Worm (Caenorhabditis elegans): ENCODE measurements around the gene F53F4.12.

F53F4.12 gene

DNA sequence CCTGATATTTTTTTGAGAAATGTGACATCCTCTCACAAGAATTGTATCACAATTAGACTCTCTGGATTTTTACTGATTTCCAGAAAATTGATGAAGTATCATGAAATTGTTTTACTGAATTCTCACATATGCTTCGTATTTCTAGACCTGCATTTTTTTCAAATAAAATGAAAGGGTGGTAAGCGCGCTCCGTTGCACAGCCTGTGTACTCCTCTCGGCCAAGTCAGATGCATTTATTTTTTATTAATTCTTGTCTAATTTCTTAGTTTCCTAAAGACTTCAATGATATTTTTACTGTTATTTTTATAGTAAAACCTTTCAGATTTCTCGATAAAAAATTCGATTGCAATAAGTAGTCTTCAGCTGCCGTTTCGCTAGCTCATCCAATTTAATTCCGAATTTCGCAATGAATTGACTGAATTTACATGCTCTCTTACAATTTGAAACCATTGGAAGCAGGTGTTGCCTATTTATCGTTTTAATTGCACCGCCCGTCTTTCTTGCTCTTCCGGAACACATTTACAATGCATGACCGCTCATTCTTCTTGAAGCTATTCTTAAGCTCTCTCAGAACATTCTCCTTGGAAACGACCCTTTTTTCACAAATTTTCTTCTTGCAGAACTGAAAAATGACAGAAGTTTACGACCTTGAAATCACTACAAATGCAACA, 34.2 kb upstream of the F53F4.12 start, which contains the start of gene tbcb-1:
TSS of gene tbcb-1 (plus strand) at position 621 of the 671 bp plus-strand sequence.
- no peak for TF ChIP-seq sox-4 (tag; optimal IDR thresholded peaks at IDR 0.05)
- no peak for TF ChIP-seq che-1 (tag; optimal IDR thresholded peaks at IDR 0.05)
- TF ChIP-seq K09A11.1 (tag; optimal IDR thresholded peaks at IDR 0.05; ENCODE audit: insufficient read depth) = no peak
- no peak for TF ChIP-seq ref-2 (tag; optimal IDR thresholded peaks at IDR 0.05)
- TF ChIP-seq eyg-1 (tag; optimal IDR thresholded peaks at IDR 0.05) = no peak
- no peak for TF ChIP-seq ahr-1 (tag; optimal IDR thresholded peaks at IDR 0.05)
- no peak for TF ChIP-seq mec-3 (tag; optimal IDR thresholded peaks at IDR 0.05; ENCODE audit: borderline replicate concordance)
- no peak for TF ChIP-seq hlh-15 (tag; optimal IDR thresholded peaks at IDR 0.05)
- TF ChIP-seq ceh-19 (GFP tag; optimal IDR thresholded peaks at IDR 0.05) = no peak
- TF ChIP-seq C38D4.7 (GFP tag; optimal IDR thresholded peaks at IDR 0.05) = no peak
- TF ChIP-seq unc-55 (GFP tag; optimal IDR thresholded peaks at IDR 0.05) = no peak
- TF ChIP-seq fkh-6 (tag; optimal IDR thresholded peaks at IDR 0.05) = no peak
- no peak for TF ChIP-seq madf-2 (tag; optimal IDR thresholded peaks at IDR 0.05)
- TF ChIP-seq ceh-14 (tag; optimal IDR thresholded peaks at IDR 0.05) = no peak
- no peak for TF ChIP-seq odd-2 (tag; optimal IDR thresholded peaks at IDR 0.05)
- TF ChIP-seq ceh-22 (tag; optimal IDR thresholded peaks at IDR 0.05) = no peak
- TF ChIP-seq rnt-1 (tag; optimal IDR thresholded peaks at IDR 0.05) = no peak
- no peak for TF ChIP-seq pqm-1 (tag; optimal IDR thresholded peaks at IDR 0.05)
- TF ChIP-seq fkh-10 (GFP tag; optimal IDR thresholded peaks at IDR 0.05) = no peak
- no peak for TF ChIP-seq pha-4 (tag; optimal IDR thresholded peaks at IDR 0.05)

DNA sequence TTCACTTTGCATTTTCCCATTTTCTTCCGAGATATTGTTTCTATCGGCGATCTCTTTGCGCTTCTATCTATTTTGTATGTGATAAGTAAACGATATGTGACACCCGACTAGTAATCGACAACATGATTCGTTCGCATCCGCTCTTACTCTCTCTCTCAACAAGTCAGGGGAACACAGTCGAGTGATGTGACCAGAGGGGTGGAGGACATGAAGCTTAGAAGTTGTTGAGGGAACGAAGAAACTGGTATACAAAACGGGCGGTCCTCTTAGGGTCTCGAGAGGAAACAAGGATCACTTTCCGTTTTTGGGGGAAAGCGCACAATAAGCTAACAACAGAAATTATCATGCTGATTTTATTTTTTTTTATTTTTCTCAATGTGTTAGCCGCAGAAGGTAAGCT, 32.8 kb upstream of the F53F4.12 start, which contains the start of gene F53F4.4:
TSS of gene F53F4.4 (plus strand) at position 301 of the 400 bp plus-strand sequence.
- TF ChIP-seq fax-1 (tag; optimal IDR thresholded peaks at IDR 0.05) (no peak), ceh-30 (tag; optimal IDR thresholded peaks at IDR 0.05) (no peak), ceh-45 (GFP tag; IDR thresholded peaks at IDR 0.05) (no peak)

DNA sequence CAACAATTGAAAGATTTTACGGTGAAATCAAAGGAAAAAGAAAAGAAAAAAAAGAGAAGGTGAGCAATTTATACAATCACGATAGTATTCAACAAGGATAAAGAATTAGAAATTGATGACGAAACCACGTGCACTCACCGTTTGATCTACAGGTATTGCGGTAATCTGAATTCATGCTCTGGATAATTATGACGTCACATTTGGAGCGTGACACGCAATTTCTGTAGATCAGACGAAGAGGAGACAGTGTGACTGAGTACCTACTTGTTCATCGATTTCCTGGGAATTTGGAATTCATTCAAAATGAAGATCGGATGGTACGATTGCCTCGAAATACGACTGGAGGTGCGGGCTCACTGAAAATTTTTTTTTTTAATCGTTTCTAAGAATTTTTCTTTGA, 27.5 kb upstream of the F53F4.12 start:
- TF ChIP-seq ceh-30 (tag; optimal IDR thresholded peaks at IDR 0.05) (no peak), unc-3 (GFP tag; conservative IDR thresholded peaks at IDR 0.05) (no peak), unc-3 (tag; optimal IDR thresholded peaks at IDR 0.05) (no peak), elt-4 (tag; optimal IDR thresholded peaks at IDR 0.05) (no peak), mec-3 (tag; optimal IDR thresholded peaks at IDR 0.05; ENCODE audit: borderline replicate concordance) (no peak), pat-9 (tag; optimal IDR thresholded peaks at IDR 0.05) (no peak), F13H6.1 (tag; optimal IDR thresholded peaks at IDR 0.05) (no peak), ztf-16 (tag; optimal IDR thresholded peaks at IDR 0.05) (no peak), ahr-1 (tag; optimal IDR thresholded peaks at IDR 0.05) (no peak)

DNA sequence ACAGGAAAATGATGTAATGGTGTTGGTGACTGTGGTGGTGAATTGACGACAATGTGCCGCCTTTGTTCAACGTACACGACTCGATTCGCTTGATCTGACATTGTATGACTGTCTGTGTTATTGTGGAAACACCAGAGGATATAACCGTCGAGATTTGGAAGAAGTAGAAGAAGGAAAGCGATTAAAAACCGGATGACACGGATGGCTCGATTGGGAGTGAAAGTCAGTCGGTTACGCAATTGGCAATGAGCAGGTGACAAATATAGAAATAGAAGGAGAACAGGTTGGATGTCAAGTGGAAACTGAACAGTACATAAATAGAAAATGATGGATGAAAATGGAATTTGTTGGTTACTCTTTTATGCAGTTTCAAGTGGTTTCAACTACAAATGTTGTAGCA, 25.0 kb upstream of the F53F4.12 start, which contains the start of gene rdy-2:
TSS of gene rdy-2 (minus strand) at position 101 of the 400 bp plus-strand sequence.
- TF ChIP-seq rnt-1 (tag; optimal IDR thresholded peaks at IDR 0.05) (no peak), T23F11.4 (GFP tag; optimal IDR thresholded peaks at IDR 0.05) (no peak), ceh-45 (GFP tag; IDR thresholded peaks at IDR 0.05) (no peak), pat-9 (tag; optimal IDR thresholded peaks at IDR 0.05) (no peak), tbx-7 (tag; optimal IDR thresholded peaks at IDR 0.05) (no peak), K09A11.1 (tag; optimal IDR thresholded peaks at IDR 0.05; ENCODE audit: insufficient read depth) (no peak), ztf-16 (tag; optimal IDR thresholded peaks at IDR 0.05) (no peak), sox-4 (tag; optimal IDR thresholded peaks at IDR 0.05) (no peak), nhr-11 (tag; optimal IDR thresholded peaks at IDR 0.05) (no peak), zip-5 (tag; optimal IDR thresholded peaks at IDR 0.05) (no peak), ahr-1 (tag; optimal IDR thresholded peaks at IDR 0.05) (no peak), unc-42 (tag; optimal IDR thresholded peaks at IDR 0.05) (no peak)

Measured in whole organism, late embryonic.